Worm (Caenorhabditis elegans) whole organism, L4/young adult: ENCODE measurements around the gene ZK354.9.
"Not testable (repeated sequence)": the region's sequence is repeated elsewhere in the genome, so short reads cannot be mapped to it uniquely, and the experiment has no call there.

ENCODE experiments used
- W03F9.2 ChIP-seq: fragments of 150-350 bp; optimal IDR thresholded peaks from 2 replicates; lab custom pipeline; 2014; ENCODE audit warnings: missing biosample characterization, missing genetic modification characterization
- dao-5 ChIP-seq: sonication (generic microtip); optimal IDR thresholded peaks from 2 replicates; lab custom pipeline; 2016; ENCODE audit warnings: missing genotype, missing genetic modification characterization, moderate library complexity, missing compliant biosample characterization
- him-1 ChIP-seq: sonication (generic microtip); optimal IDR thresholded peaks from 2 replicates; lab custom pipeline; 2016; ENCODE audit warnings: missing genotype, missing genetic modification reagents, missing genetic modification characterization, missing compliant biosample characterization

The ZK354.9 gene

DNA sequence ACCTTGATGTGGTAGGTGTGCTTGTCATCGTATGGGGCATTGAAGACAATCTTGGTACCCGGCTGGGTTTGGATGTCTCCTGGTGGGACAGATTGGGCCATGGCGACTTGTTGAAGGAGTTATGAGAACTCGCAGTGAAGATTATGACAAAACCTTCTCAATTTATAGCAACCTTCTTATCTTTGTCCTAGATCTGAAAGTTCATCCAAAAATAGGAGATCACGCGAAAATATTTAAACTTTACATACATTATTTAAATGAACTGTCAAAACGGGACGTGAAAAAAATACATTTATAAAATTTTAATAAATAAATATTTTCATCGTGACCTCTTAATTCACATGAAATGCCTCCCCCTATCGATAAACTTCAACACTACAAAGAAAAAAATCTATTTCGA lies 5.1 kb upstream of the ZK354.9 start, which contains the start of the genes msp-59 and ZK354.2:
TSS of gene msp-59 (minus strand) at position 101 of the 400 bp plus-strand sequence.
TSS of gene ZK354.2 (plus strand) at position 395 of the 400 bp plus-strand sequence.
- TF ChIP-seq W03F9.2, him-1, dao-5 (tag; lab: Kevin White, UChicago): not testable (repeated sequence)

DNA sequence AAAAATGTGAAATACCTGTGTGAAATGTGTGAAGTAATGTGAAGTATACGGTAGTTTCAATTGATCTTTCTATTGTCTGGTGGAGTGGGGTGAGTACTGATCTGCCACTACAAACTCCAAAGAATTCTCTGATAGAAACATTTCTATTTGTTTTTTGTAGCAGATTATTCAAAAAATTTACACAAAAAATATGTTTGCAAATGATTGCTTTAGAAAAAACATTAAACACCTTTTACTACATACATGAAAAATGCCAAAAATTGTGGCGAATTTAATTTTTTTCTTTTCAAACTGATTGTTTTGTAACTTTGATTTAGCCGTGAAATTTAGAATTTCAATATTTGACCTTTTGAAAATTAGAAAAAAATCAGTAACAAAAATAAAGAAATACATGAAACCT lies 1.8 kb upstream of the ZK354.9 start, which contains the start of gene ZK354.3:
TSS of gene ZK354.3 (plus strand) at position 301 of the 400 bp plus-strand sequence.
- TF ChIP-seq him-1 (tag; lab: Kevin White, UChicago) (no peak), dao-5 (tag; lab: Kevin White, UChicago) (no peak), W03F9.2 (tag; lab: Kevin White, UChicago) (no peak)

DNA sequence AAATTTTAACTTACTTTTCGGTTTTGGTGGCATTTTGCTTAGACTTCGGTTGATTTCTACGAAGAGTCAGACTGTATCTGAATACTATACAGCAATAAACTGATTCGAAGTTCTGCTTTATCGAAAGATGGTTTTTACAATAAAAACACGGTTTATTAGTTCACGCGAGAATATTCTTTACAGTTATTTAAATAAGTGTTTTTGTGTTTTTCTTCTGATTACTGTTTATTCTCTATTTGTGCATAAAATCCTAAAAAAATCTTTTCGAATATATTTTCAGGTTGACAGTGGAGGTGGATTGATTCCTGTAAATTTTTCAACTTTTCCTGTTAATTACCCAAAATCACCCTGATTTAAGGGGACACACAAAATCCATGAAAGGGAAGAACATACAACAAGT lies 1.9 kb downstream of the ZK354.9 start, which contains the start of gene ZK354.8:
TSS of gene ZK354.8 (minus strand) at position 101 of the 400 bp plus-strand sequence.
- no peak for TF ChIP-seq him-1 (tag; lab: Kevin White, UChicago)
- TF ChIP-seq dao-5 (tag; lab: Kevin White, UChicago) = no peak
- TF ChIP-seq W03F9.2 (tag; lab: Kevin White, UChicago) = no peak

DNA sequence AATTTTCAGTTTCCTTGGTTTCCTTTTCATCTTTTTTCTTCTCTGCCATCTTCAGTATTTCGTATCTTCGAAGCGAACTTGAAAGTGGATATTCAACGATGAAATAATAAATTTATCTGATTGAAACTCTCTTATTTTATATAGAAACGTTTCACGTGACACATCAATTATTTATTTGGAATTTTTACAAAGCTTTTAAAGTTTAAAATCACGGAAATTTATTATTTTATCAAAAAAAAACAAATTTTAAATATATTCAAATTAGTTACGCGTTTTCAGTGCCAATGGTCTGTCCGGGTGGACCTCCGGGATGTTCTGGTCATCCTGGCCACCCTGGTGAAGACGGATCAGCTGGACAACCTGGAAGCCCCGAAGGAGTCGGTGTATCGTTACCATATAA lies 4.9 kb downstream of the ZK354.9 start, which contains the start of gene ZK354.7:
TSS of gene ZK354.7 (minus strand) at position 101 of the 400 bp plus-strand sequence.
- TF ChIP-seq him-1 (tag; lab: Kevin White, UChicago) = no peak
- no peak for TF ChIP-seq dao-5 (tag; lab: Kevin White, UChicago)
- no peak for TF ChIP-seq W03F9.2 (tag; lab: Kevin White, UChicago)

DNA sequence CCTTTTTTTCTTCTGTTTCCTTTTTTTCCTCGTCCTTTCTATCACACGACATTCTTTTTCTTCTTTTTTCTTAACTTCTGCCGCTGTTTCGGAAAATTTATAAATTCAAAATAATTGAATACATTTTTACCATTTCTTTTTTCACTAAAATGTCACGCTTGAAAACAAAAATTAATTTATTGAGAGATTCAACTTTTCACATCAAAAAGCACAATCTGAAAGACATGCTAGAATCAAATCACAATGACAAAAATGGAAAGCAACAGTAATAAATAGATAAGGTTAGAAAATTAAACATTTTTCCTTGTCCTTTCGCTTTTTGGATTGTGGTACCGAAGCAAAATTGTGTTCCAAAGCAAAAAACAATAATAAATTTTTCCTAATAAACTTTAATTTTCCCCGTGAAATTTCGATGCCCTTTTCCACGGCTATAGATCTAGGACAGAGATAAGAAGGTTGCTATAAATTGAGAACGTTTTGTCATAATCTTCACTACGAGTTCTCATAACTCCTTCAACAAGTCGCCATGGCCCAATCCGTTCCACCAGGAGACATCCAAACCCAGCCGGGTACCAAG lies 10.4 kb downstream of the ZK354.9 start, which contains the start of the genes ZK354.6 and msp-113:
TSS of gene ZK354.6 (minus strand) at position 101 of the 577 bp plus-strand sequence.
TSS of gene msp-113 (plus strand) at position 527 of the 577 bp plus-strand sequence.
- TF ChIP-seq him-1 (tag; lab: Kevin White, UChicago) (no peak), dao-5 (tag; lab: Kevin White, UChicago) (no peak), W03F9.2 (tag; lab: Kevin White, UChicago) (no peak)

DNA sequence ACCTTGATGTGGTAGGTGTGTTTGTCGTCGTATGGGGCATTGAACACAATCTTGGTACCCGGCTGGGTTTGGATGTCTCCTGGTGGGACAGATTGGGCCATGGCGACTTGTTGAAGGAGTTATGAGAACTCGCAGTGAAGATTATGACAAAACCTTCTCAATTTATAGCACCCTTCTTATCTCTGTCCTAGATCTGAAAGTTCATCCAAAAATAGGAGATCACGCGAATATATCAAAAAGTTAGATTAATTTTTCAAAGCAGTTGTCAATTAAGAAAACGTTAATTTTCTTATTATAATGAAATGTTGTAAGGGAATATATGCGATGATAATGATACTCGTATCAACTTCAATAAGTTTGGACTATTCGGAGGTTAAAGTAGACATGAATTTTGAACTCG lies 12.7 kb downstream of the ZK354.9 start, which contains the start of gene msp-51:
TSS of gene msp-51 (minus strand) at position 101 of the 400 bp plus-strand sequence.
- TF ChIP-seq W03F9.2, him-1, dao-5 (tag; lab: Kevin White, UChicago): not testable (repeated sequence)

DNA sequence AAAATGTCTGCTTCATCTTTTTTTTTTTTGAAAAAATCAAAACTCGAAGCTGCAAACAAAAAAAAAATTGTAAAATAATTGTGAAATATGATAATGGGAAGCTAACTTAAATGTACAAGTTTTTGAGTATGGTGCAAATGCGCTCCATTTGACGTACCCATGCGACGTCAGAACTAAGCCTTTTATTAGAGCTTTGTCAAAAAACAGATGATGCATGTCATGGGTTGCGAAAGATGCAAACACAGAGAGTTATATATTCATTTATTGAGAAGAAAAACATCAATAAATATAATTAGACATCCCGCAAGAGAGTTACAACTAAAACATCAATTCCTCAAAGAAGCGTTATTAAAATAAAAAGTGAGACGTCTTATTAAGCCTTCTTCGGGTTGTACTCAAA lies 13.5 kb downstream of the ZK354.9 start:
- TF ChIP-seq dao-5 (tag; lab: Kevin White, UChicago) (no peak), him-1 (tag; lab: Kevin White, UChicago) (no peak)

DNA sequence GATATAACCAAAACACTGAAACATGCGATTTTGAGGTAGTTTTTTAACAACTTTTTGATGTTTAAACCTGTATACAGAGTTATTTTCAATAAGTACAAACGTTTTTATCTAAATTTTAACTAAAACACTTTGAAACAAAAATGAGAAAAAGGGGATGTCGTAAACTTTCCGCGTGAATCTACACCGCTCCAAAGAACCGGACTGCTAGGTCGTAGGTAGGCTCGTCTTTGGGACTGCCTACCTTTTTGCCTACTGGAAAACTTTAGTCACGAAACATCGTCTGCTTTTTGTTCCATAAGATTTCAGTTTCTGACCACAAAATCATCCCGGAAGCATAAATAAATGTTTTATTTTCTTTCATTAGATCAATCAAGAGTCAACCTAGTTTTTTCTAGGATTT lies 16.7 kb downstream of the ZK354.9 start:
- TF ChIP-seq W03F9.2 (tag; lab: Kevin White, UChicago) = no peak
- no peak for TF ChIP-seq him-1 (tag; lab: Kevin White, UChicago)
- no peak for TF ChIP-seq dao-5 (tag; lab: Kevin White, UChicago)

DNA sequence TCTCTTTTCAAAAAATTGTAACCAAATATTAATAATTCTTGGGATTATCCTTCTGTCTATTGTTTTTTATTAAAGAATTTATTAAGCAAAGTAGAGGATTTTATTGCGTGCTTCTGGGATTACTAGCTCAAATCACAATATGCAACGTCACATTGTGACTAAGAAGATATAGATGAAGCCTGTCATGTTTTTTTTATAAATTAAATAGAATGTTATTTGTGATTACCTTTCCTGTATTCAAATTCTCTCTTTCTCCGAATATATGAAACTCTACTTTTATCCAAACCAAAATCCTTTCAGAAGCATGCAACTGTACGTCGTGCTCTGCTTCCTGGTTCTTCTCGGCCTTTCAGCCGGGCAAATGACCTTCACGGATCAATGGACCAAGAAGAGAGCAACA lies 17.4 kb downstream of the ZK354.9 start, which contains the start of gene nlp-47:
TSS of gene nlp-47 (plus strand) at position 301 of the 400 bp plus-strand sequence.
- TF ChIP-seq him-1 (tag; lab: Kevin White, UChicago) = no peak
- no peak for TF ChIP-seq W03F9.2 (tag; lab: Kevin White, UChicago)
- no peak for TF ChIP-seq dao-5 (tag; lab: Kevin White, UChicago)

DNA sequence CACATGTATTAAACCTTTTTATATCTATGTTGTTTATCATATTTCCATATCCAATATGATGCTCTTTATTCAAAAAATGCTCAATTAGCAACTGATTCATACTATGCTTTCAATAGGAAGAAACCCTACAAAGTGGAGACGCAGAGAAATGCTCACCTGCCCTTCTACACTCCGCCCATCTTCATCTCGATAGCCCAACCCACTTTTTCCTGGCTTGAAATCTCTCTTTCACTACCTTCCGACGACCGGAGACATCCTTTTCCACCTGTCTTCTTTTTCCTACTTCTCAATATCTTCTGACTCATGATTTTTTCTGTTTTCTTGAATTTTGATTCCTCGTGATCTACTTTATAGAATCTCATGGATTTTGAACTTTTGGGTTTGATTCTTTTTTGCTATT lies 19.0 kb downstream of the ZK354.9 start:
- TF ChIP-seq W03F9.2 (tag; lab: Kevin White, UChicago) (no peak), dao-5 (tag; lab: Kevin White, UChicago) (no peak), him-1 (tag; lab: Kevin White, UChicago) (no peak)

DNA sequence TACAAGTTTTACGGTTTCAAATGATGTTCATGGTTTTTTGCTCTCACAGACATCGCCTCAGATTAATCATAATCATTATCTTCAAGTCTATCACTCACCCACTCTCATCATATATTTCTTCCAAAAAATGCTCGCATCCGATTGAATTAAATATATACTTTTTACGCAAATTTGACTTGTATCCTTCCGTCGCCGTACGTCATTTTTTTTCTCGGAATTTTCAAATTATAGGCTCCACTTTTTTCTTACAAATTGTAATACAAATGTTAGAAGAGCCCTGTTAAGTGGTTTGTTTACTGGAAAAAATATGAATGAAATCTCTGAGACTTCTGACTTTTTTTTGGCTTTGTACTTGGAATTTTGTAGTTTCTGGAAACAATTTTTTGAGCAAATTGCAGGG lies 20.8 kb downstream of the ZK354.9 start:
- no peak for TF ChIP-seq dao-5 (tag; lab: Kevin White, UChicago)
- TF ChIP-seq him-1 (tag; lab: Kevin White, UChicago) = no peak
- no peak for TF ChIP-seq W03F9.2 (tag; lab: Kevin White, UChicago)

DNA sequence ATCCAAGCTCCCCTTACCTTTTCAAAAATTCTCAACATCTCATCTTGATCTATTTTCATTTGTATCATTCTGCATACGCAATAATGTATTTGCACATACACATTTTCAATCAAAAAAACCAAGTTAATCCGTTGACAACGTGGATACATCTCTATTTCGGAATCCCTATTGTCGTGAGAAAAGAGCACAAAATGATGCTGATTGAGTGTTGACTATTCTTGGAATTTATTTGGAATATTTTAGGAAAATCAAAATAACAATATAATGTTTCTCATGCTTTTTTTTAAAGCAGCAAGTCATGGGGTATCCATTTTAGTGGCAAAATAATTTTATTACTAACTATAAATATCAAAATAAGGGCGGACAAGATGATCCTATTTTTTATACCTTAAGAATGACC lies 26.5 kb downstream of the ZK354.9 start:
- TF ChIP-seq him-1 (tag; lab: Kevin White, UChicago) = no peak
- no peak for TF ChIP-seq dao-5 (tag; lab: Kevin White, UChicago)
- no peak for TF ChIP-seq W03F9.2 (tag; lab: Kevin White, UChicago)

DNA sequence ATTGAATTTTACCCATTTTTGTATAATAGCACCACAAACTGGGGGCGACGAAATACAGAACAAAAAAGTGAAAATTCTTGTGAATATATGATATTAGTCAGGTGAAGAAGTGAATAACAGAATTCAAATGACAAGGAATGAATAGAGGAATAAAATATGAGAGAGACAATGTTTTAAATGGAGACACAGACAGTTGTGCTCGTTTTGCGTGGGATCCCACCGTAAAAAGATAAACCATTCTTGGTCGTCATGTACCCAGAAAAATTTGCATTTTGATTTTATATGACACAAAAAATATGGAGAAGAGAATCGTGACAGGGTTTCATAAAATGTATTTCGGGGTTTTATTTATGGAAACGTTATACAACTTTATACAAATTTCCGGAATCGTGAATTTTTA lies 30.2 kb downstream of the ZK354.9 start, which contains the start of gene F36H12.17:
TSS of gene F36H12.17 (minus strand) at position 101 of the 400 bp plus-strand sequence.
- TF ChIP-seq W03F9.2 (tag; lab: Kevin White, UChicago) (no peak), dao-5 (tag; lab: Kevin White, UChicago) (no peak), him-1 (tag; lab: Kevin White, UChicago) (no peak)
